Worm (Caenorhabditis elegans) whole organism, L2 larva: ENCODE data around the gene mrpl-12.

Experiments used
- C34F6.9 ChIP-seq: fragments of 150-350 bp; optimal IDR thresholded peaks from 2 replicates; lab custom pipeline; 2014; ENCODE audit warnings: missing biosample characterization, missing genetic modification characterization
- F13H6.1 ChIP-seq: sonication (generic microtip); optimal IDR thresholded peaks from 2 replicates; lab custom pipeline; 2016; ENCODE audit warnings: missing genetic modification characterization, missing compliant biosample characterization
- Y55F3AM.14 ChIP-seq: fragments of 200-800 bp; sonication (Bioruptor generic); optimal IDR thresholded peaks from 2 replicates; lab custom pipeline; 2018; ENCODE audit warnings: mild to moderate bottlenecking, missing genetic modification characterization, missing compliant biosample characterization
- alr-1 ChIP-seq: fragments of 150-350 bp; optimal IDR thresholded peaks from 2 replicates; lab custom pipeline; 2014; ENCODE audit warnings: missing biosample characterization, missing genetic modification characterization
- ama-1 ChIP-seq: fragments of 150-350 bp; optimal IDR thresholded peaks from 2 replicates; lab custom pipeline; 2018; ENCODE audit warnings: inconsistent platforms
- blmp-1 ChIP-seq: sonication (generic microtip); optimal IDR thresholded peaks from 2 replicates; lab custom pipeline; 2017; ENCODE audit warnings: missing genetic modification characterization, mild to moderate bottlenecking, missing compliant biosample characterization, antibody characterized with exemption, moderate library complexity; ENCODE audit not compliant: insufficient read depth
- ceh-16 ChIP-seq: fragments of 150-350 bp; optimal IDR thresholded peaks from 2 replicates; lab custom pipeline; 2014; ENCODE audit warnings: missing biosample characterization, missing genetic modification characterization
- ceh-82 ChIP-seq: fragments of 150-350 bp; optimal IDR thresholded peaks from 2 replicates; lab custom pipeline; 2014; ENCODE audit warnings: missing biosample characterization, missing genetic modification characterization
- crh-2 ChIP-seq: sonication (generic microtip); optimal IDR thresholded peaks from 2 replicates; lab custom pipeline; 2017; ENCODE audit warnings: missing biosample characterization, missing genetic modification characterization
- egl-27 ChIP-seq: sonication (generic microtip); optimal IDR thresholded peaks from 3 replicates; lab custom pipeline; 2017; ENCODE audit warnings: missing biosample characterization, missing genetic modification reagents, missing genetic modification characterization
- elt-1 ChIP-seq: fragments of 150-350 bp; optimal IDR thresholded peaks from 2 replicates; lab custom pipeline; 2014; ENCODE audit warnings: missing biosample characterization, missing genetic modification characterization
- elt-3 ChIP-seq: sonication (generic microtip); optimal IDR thresholded peaks from 2 replicates; lab custom pipeline; 2017; ENCODE audit warnings: missing biosample characterization, missing genetic modification characterization
- fos-1 ChIP-seq: fragments of 150-350 bp; optimal IDR thresholded peaks from 2 replicates; lab custom pipeline; 2014; ENCODE audit warnings: missing biosample characterization, missing genetic modification characterization
- gmeb-1 ChIP-seq: fragments of 150-350 bp; optimal IDR thresholded peaks from 2 replicates; lab custom pipeline; 2014; ENCODE audit warnings: missing biosample characterization, missing genetic modification characterization
- lin-11 ChIP-seq: fragments of 150-350 bp; sonication (generic microtip); optimal IDR thresholded peaks from 2 replicates; lab custom pipeline; 2014; ENCODE audit warnings: missing biosample characterization, missing genetic modification characterization, inconsistent platforms, mixed read lengths
- lin-13 ChIP-seq: fragments of 150-350 bp; optimal IDR thresholded peaks from 2 replicates; lab custom pipeline; 2014; ENCODE audit warnings: missing biosample characterization, missing genetic modification reagents, missing genetic modification characterization
- lin-39 ChIP-seq: fragments of 150-350 bp; optimal IDR thresholded peaks from 2 replicates; lab custom pipeline; 2014; ENCODE audit warnings: missing biosample characterization, missing genetic modification reagents, missing genetic modification characterization
- lsy-2 ChIP-seq, 2 experiments: fragments of 150-350 bp in 1 of 2; sonication (generic microtip) in 1 of 2; optimal IDR thresholded peaks; 2 replicates each; lab custom pipeline; 2014 to 2017; ENCODE audit warnings: missing biosample characterization in 2 of 2, missing genetic modification characterization in 2 of 2
- mab-5 ChIP-seq: fragments of 150-350 bp; optimal IDR thresholded peaks from 2 replicates; lab custom pipeline; 2014; ENCODE audit warnings: missing biosample characterization, missing genetic modification characterization
- mdl-1 ChIP-seq, 2 experiments: fragments of 150-350 bp in 1 of 2; sonication (generic microtip) in 1 of 2; optimal IDR thresholded peaks; 2 replicates each; lab custom pipeline; 2017; ENCODE audit warnings: missing biosample characterization in 2 of 2, missing genetic modification characterization in 2 of 2
- nhr-10 ChIP-seq: sonication (generic microtip); optimal IDR thresholded peaks from 2 replicates; lab custom pipeline; 2017; ENCODE audit warnings: missing biosample characterization, missing genetic modification characterization
- nhr-11 ChIP-seq: fragments of 150-350 bp; optimal IDR thresholded peaks from 2 replicates; lab custom pipeline; 2014; ENCODE audit warnings: missing biosample characterization, missing genetic modification characterization
- nhr-129 ChIP-seq: fragments of 150-350 bp; optimal IDR thresholded peaks from 2 replicates; lab custom pipeline; 2014; ENCODE audit warnings: missing biosample characterization, missing genetic modification characterization
- nhr-21 ChIP-seq: fragments of 150-350 bp; optimal IDR thresholded peaks from 2 replicates; lab custom pipeline; 2014; ENCODE audit warnings: missing biosample characterization, missing genetic modification characterization
- nhr-23 ChIP-seq: fragments of 150-350 bp; optimal IDR thresholded peaks from 2 replicates; lab custom pipeline; 2014; ENCODE audit warnings: missing biosample characterization, missing genetic modification reagents, missing genetic modification characterization
- nhr-25 ChIP-seq: fragments of 150-350 bp; sonication (generic microtip); optimal IDR thresholded peaks from 3 replicates; lab custom pipeline; 2014; ENCODE audit warnings: missing biosample characterization, missing genetic modification characterization
- peb-1 ChIP-seq: fragments of 150-350 bp; optimal IDR thresholded peaks from 2 replicates; lab custom pipeline; 2014; ENCODE audit warnings: missing biosample characterization, missing genetic modification characterization
- sma-9 ChIP-seq, 2 experiments: fragments of 150-350 bp in 1 of 2; sonication (generic microtip) in 1 of 2; optimal IDR thresholded peaks; 2 replicates each; lab custom pipeline; 2014 to 2016; ENCODE audit warnings: missing genetic modification characterization in 2 of 2, mild to moderate bottlenecking in 1 of 2, missing biosample characterization in 1 of 2, missing compliant biosample characterization in 1 of 2, missing genetic modification reagents in 1 of 2, moderate library complexity in 1 of 2
- snpc-4 ChIP-seq: fragments of 150-350 bp; optimal IDR thresholded peaks from 2 replicates; lab custom pipeline; 2014; ENCODE audit warnings: missing biosample characterization, missing genetic modification characterization
- unc-39 ChIP-seq: fragments of 150-350 bp; optimal IDR thresholded peaks from 2 replicates; lab custom pipeline; 2014; ENCODE audit warnings: missing biosample characterization, missing genetic modification characterization
- unc-55 ChIP-seq: fragments of 150-350 bp; sonication (generic microtip); optimal IDR thresholded peaks from 3 replicates; lab custom pipeline; 2014; ENCODE audit warnings: missing biosample characterization, missing genetic modification reagents, missing genetic modification characterization
- unc-62 ChIP-seq: fragments of 150-350 bp; optimal IDR thresholded peaks from 2 replicates; lab custom pipeline; 2014; ENCODE audit warnings: missing biosample characterization, missing genetic modification reagents, missing genetic modification characterization
- ztf-11 ChIP-seq: sonication (generic microtip); optimal IDR thresholded peaks from 2 replicates; lab custom pipeline; 2017; ENCODE audit warnings: missing biosample characterization, missing genetic modification characterization

mrpl-12 gene

ce11 chrIII:10678971-10679370 lies 28.6 kb upstream of the mrpl-12 start, which contains the start of gene Y39A1A.16:
Gene Y39A1A.16, plus strand, starts transcription at chrIII:10679271.
- TF ChIP-seq nhr-25 (tag; lab: Kevin White, UChicago) (no peak), Y55F3AM.14 (no peak), sma-9 (GFP tag; optimal IDR thresholded peaks at IDR 0.05; lab: Kevin White, UChicago) (no peak), sma-9 (tag; optimal IDR thresholded peaks at IDR 0.05; lab: Kevin White, UChicago) (no peak), mab-5 (tag; lab: Kevin White, UChicago) (no peak), unc-62 (no peak), F13H6.1 (tag; lab: Kevin White, UChicago) (no peak), alr-1 (tag; lab: Kevin White, UChicago) (no peak), nhr-11 (tag; lab: Kevin White, UChicago) (no peak), crh-2 (tag; lab: Kevin White, UChicago) (no peak), elt-1 (no peak)

- no peak for TF ChIP-seq snpc-4 (tag; lab: Kevin White, UChicago)
- TF ChIP-seq lin-11 = no peak
- TF ChIP-seq egl-27 (tag; lab: Kevin White, UChicago) = no peak
- TF ChIP-seq nhr-129 (tag; lab: Kevin White, UChicago) = no peak
- TF ChIP-seq elt-1 = no peak
- no peak for TF ChIP-seq C34F6.9
- no peak for TF ChIP-seq nhr-21 (tag; lab: Kevin White, UChicago)
- no peak for TF ChIP-seq lin-13
Observed at ce11 chrIII:10689057-10689456, 18.5 kb upstream of the mrpl-12 start, which contains the start of gene Y39A1A.31. Gene Y39A1A.31, minus strand, starts transcription at chrIII:10689157.

DNA sequence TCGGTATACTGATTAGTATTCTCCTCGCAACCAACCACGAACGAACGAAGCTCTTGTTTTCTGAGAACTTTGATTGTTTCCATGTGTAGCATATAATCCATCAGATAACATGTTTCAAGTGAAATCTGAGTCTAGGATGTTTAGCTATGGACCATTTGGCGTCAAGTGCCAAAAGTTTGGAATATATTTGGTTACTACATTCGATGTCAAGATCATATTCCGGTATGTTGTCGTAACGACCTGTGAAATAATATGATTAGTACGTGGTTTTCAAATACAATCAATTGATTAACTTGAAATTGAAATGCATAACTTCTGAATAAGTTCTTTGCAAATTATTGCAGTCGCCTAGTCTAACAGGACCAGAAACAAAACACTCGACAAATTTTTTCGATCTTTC lies 16.5 kb upstream of the mrpl-12 start, which contains the start of gene Y39A1A.17:
TSS of gene Y39A1A.17 (minus strand) at position 101 of the 400 bp plus-strand sequence.
- TF ChIP-seq ztf-11 (tag; lab: Kevin White, UChicago) (no peak), egl-27 (tag; lab: Kevin White, UChicago) (no peak), ama-1 (lab: Kevin White, UChicago) (no peak), lin-11 (no peak), unc-55 (GFP tag; lab: Kevin White, UChicago) (no peak), lsy-2 (tag; optimal IDR thresholded peaks at IDR 0.05; lab: Kevin White, UChicago) (no peak), fos-1 (tag; lab: Kevin White, UChicago) (no peak), alr-1 (tag; lab: Kevin White, UChicago) (no peak), F13H6.1 (tag; lab: Kevin White, UChicago) (no peak)

DNA sequence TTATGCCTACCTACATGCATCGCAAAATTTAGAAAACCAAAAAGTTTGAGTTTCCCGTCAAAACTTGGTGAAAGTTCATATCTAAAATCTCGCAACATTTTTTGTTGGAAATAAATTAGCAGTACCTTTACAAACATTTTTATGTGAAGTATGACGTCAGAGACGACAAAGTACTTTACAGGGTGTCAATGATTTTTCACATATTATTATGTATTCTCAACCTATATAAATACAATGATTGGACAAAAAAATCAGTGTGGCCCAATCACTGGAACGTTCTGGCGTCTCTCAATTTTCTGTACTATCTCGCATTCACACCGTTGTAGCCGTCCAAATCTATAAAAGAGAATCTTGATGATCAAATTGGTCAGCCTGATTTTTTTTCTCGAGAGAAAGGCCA lies 13.3 kb upstream of the mrpl-12 start, which contains the start of the genes Y39A1A.18 and fmo-3:
TSS of gene Y39A1A.18 (minus strand) at position 192 of the 400 bp plus-strand sequence.
TSS of gene fmo-3 (plus strand) at position 388 of the 400 bp plus-strand sequence.
- TF ChIP-seq ceh-82 (tag; lab: Kevin White, UChicago) = no peak
- no peak for TF ChIP-seq elt-3 (tag; lab: Kevin White, UChicago)
- no peak for TF ChIP-seq lin-39
- TF ChIP-seq ceh-16 (tag; lab: Kevin White, UChicago) = no peak
- no peak for TF ChIP-seq nhr-21 (tag; lab: Kevin White, UChicago)
- TF ChIP-seq peb-1 (tag; lab: Kevin White, UChicago) = no peak
- TF ChIP-seq unc-62 = no peak

ce11 chrIII:10700460-10700859 lies 7.1 kb upstream of the mrpl-12 start, which contains the start of gene Y39A1A.20:
Gene Y39A1A.20, minus strand, starts transcription at chrIII:10700560.
- TF ChIP-seq blmp-1 (no peak), alr-1 (tag; lab: Kevin White, UChicago) (no peak), mdl-1 (tag; optimal IDR thresholded peaks at IDR 0.05; lab: Kevin White, UChicago) (no peak), sma-9 (GFP tag; optimal IDR thresholded peaks at IDR 0.05; lab: Kevin White, UChicago) (no peak), sma-9 (tag; optimal IDR thresholded peaks at IDR 0.05; lab: Kevin White, UChicago) (no peak), gmeb-1 (tag; lab: Kevin White, UChicago) (no peak), nhr-10 (no peak), lin-39 (no peak), nhr-21 (tag; lab: Kevin White, UChicago) (no peak), lin-11 (no peak)

ce11 chrIII:10702805-10703204 lies 4.8 kb upstream of the mrpl-12 start:
- TF ChIP-seq elt-3 (tag; lab: Kevin White, UChicago) (no peak), C34F6.9 (no peak), unc-39 (tag; lab: Kevin White, UChicago) (no peak), snpc-4 (tag; lab: Kevin White, UChicago) (no peak), fos-1 (tag; lab: Kevin White, UChicago) (no peak), alr-1 (tag; lab: Kevin White, UChicago) (no peak), nhr-23 (tag; lab: Kevin White, UChicago) (no peak)
